Worm (Caenorhabditis elegans) whole organism, dauer: ENCODE results near the gene str-244.

Source experiments
- unc-62 ChIP-seq: sonication (generic microtip); optimal IDR thresholded peaks from 2 replicates; lab custom pipeline; 2017; ENCODE audit warnings: missing biosample characterization, missing genetic modification reagents, missing genetic modification characterization

str-244 gene

DNA sequence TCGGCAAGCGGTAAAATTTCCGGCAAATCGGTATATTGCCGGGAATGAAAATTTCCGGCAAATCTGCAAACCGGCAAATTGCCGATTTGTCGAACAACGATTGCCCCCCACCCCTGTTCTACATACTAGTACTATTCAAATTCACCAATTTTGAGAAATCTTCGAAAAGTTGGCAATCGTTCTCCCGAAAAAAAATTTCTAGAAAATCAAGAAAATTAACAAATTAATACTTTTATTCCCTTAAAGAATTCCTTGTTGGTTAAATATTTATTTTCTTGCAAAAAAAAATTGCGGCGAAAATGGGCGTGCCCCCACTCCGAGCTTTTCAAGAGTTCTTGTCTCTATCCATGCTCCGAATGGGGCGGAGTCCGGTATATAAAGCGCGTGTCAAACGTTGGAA is 4.6 kb downstream of the str-244 start, which contains the start of gene C50H11.8:
Gene C50H11.8 (plus strand): TSS at position 301 of the 400 bp plus-strand sequence.
- TF ChIP-seq unc-62 (GFP tag; lab: Kevin White, UChicago): no peak

- TF ChIP-seq unc-62 (GFP tag; lab: Kevin White, UChicago): no peak
These were observed 12.5 kb downstream of the str-244 start for ce11 chrV:3046364-3046763.

DNA sequence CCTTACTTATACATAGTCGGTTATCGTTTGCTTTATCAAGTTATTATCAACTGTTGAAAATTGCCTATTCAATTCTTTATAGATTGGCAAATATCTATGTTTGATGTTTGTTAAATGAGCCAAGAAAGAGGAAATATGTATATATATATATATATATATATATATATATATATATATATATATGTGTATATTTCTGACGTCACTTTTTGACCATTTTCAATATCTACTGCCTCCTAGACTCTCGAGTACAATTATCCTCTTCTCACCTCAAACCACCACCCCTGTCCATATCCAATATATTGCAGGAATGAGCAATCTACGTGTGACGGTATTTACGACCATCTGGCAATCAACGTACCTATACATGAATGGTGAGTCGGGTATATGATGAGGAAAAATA is 14.1 kb downstream of the str-244 start, which contains the start of gene F59D6.1:
Gene F59D6.1 (plus strand): TSS at position 301 of the 400 bp plus-strand sequence.
- TF ChIP-seq unc-62 (GFP tag; lab: Kevin White, UChicago): no peak

DNA sequence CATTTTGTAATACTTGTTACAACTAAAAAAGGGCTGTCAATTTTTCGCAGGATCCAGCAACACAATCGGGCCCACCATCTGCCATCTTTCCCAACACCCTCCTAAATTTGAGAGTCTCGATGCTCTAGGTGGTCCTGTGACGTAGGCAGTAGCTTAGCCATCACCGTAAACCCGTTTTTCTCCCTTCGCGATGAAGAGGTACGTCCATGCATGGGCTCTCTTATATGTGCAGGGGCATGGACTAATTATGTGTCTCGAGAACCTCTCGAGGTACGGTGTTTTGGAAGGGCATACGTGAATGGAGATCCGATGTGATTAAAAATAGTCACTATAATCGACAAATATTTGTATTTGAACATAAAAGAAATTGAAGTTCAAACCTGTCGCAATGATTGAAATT is 18.0 kb downstream of the str-244 start:
- TF ChIP-seq unc-62 (GFP tag; lab: Kevin White, UChicago): no peak

ce11 chrV:3039282-3039681 is 19.6 kb downstream of the str-244 start, which contains the start of gene chpf-2:
chpf-2 (minus strand) TSS chrV:3039382.
- TF ChIP-seq unc-62 (GFP tag; lab: Kevin White, UChicago): no peak

ce11 chrV:3038058-3038457 is 20.8 kb downstream of the str-244 start:
- no peak for TF ChIP-seq unc-62 (GFP tag; lab: Kevin White, UChicago)

DNA sequence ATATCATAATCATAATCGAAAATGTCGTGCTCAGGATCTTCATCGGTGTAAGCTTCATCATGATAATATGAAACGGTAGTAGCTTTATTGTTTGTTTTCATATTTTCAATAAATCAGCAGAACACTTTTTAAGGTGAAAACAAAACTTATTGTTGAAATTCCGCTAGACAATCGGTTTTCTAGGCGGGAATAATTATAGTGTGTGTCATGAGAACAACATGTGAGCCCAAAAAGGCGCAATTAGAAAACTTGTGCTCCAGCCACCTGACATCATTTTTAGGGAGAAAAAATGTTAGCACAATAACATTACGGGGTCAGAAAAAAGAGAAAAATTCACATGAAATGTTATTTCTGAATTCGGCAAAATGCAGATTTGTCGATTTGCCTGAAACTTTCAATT is 24.7 kb downstream of the str-244 start, which contains the start of gene srw-8:
Gene srw-8 (minus strand): TSS at position 101 of the 400 bp plus-strand sequence.
- TF ChIP-seq unc-62 (GFP tag; lab: Kevin White, UChicago): no peak

DNA sequence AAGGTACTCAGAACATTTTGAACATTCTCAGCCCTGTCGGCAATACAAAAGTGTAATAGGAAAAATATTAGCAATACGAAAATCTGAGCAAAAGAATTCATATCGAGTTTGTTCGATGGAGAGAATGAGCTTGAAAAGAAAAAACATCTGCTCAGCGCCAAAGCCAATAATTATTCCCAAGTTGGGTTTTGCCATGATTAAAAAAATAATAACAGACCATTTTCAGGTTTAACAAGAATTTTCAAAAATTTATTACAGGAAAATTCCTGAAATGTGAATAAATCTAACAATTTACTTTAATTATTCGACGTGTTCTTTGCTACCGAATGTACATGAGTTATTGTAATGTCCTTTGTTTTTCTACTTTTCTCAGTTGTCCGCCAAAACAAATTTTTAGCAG is 26.6 kb downstream of the str-244 start, which contains the start of gene irld-38:
Gene irld-38 (minus strand): TSS at position 101 of the 400 bp plus-strand sequence.
- no peak for TF ChIP-seq unc-62 (GFP tag; lab: Kevin White, UChicago)

ce11 chrV:3028205-3028604 is 30.7 kb downstream of the str-244 start, which contains the start of gene asp-7:
asp-7 (plus strand) TSS chrV:3028285.
- TF ChIP-seq unc-62 (GFP tag; lab: Kevin White, UChicago): no peak

ce11 chrV:3024274-3024673 is 34.6 kb downstream of the str-244 start, which contains the start of gene asp-8:
asp-8 (plus strand) TSS chrV:3024549.
- no peak for TF ChIP-seq unc-62 (GFP tag; lab: Kevin White, UChicago)

DNA sequence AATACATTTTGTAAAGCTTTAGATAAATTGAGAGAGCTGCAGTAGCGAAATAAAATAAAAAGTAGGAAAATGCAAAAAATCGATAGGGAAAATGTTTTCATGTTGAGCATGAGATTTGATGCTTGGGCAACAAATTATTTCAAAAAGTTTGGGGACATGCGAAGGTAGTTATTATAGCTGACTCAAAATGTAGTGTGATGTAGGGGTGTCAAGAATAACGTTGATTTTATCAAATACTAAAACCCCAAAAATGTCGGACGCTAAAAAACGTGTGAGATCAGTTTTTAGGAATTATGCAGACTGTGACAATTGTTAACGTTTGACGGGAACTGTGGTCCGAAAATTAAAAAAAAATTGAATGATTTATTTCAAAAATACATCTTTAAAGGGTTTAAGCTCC is 37.6 kb downstream of the str-244 start, which contains the start of gene irld-12:
Gene irld-12 (minus strand): TSS at position 101 of the 400 bp plus-strand sequence.
- TF ChIP-seq unc-62 (GFP tag; lab: Kevin White, UChicago): no peak

DNA sequence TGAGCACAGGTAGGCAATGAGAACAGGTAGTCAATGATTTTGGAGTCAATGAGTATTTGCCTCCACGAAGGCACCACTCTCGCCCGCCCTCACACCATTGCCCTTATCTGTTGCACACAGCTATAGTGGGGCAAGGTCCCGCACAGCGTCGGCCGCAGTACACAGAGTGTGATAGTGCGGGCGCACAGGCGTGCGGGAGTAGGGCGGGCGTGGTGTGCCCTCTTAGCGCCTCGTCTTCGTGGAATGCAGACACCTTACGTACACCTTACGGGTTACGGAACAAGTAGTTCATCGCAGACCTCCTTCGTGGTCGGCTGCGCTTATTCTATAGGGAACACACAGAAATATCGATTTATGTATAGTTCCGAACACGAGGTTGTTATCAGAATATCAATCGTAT is 41.0 kb downstream of the str-244 start:
- no peak for TF ChIP-seq unc-62 (GFP tag; lab: Kevin White, UChicago)

- no peak for TF ChIP-seq unc-62 (GFP tag; lab: Kevin White, UChicago)
These were observed 44.7 kb downstream of the str-244 start, which contains the start of gene K12D9.1 for ce11 chrV:3014185-3014584. K12D9.1 (plus strand) TSS chrV:3014485.

DNA sequence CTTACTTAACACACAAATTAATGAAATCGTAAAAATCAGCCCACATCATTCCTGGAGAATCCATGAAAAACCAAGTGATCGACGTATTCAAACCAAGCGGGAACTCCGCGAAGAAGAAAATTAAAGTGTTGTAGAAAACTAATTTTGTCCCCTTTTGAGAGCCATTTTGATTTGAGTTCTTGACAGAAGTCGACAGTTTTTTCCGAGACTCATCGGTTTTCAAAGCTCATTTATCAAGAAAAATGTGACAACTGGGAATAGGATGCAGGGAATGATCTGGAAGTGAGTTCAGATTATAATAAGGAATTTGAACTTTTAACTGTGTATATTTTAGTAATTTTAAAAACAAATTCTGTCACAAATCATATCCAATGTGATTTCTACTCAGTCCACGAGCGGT is 47.5 kb downstream of the str-244 start, which contains the start of gene srw-135:
Gene srw-135 (minus strand): TSS at position 101 of the 400 bp plus-strand sequence.
- TF ChIP-seq unc-62 (GFP tag; lab: Kevin White, UChicago): no peak

- no peak for TF ChIP-seq unc-62 (GFP tag; lab: Kevin White, UChicago)
These were observed 48.4 kb downstream of the str-244 start, which contains the start of gene srw-136 for ce11 chrV:3010468-3010867. srw-136 (minus strand) TSS chrV:3010568.
